Fruit fly (Drosophila melanogaster) whole organism, embryonic: ENCODE measurements around the gene Ir93a.

Experiments used
- Abd-B ChIP-seq: fragments of 200-800 bp; sonication (Bioruptor generic); optimal IDR thresholded peaks from 2 replicates; lab custom pipeline; 2018; ENCODE audit warnings: missing biosample characterization, mild to moderate bottlenecking, missing genetic modification characterization, moderate library complexity
- Adf1 ChIP-seq: fragments of 200-800 bp; sonication (Bioruptor generic); IDR thresholded peaks from 2 replicates; pipeline ENCODE4 v1.3.6; 2022; ENCODE audit warnings: missing biosample characterization, missing genetic modification characterization
- Aef1 ChIP-seq: fragments of 200-800 bp; sonication (Bioruptor generic); IDR thresholded peaks from 3 replicates; pipeline ENCODE4 v1.3.6; 2022; ENCODE audit warnings: missing biosample characterization, missing genetic modification characterization
- Asciz ChIP-seq: fragments of 200-800 bp; sonication (Bioruptor generic); optimal IDR thresholded peaks from 2 replicates; lab custom pipeline; 2017; ENCODE audit warnings: missing biosample characterization, mild to moderate bottlenecking, missing genetic modification characterization, missing genetic modification reagents
- CG10267 ChIP-seq: fragments of 200-800 bp; sonication (Bioruptor generic); optimal IDR thresholded peaks from 2 replicates; lab custom pipeline; 2018; ENCODE audit warnings: missing biosample characterization, mild to moderate bottlenecking, missing genetic modification characterization, moderate library complexity
- CG10543 ChIP-seq: fragments of 200-800 bp; sonication (Bioruptor generic); optimal IDR thresholded peaks from 3 replicates; lab custom pipeline; 2017; ENCODE audit warnings: missing biosample characterization, mild to moderate bottlenecking, missing genetic modification characterization, moderate library complexity
- CG12236 ChIP-seq: fragments of 200-800 bp; sonication (Bioruptor generic); optimal IDR thresholded peaks from 2 replicates; lab custom pipeline; 2016; ENCODE audit warnings: missing biosample characterization, missing genetic modification characterization
- CG12769 ChIP-seq: fragments of 200-800 bp; sonication (Bioruptor generic); optimal IDR thresholded peaks from 2 replicates; lab custom pipeline; 2019; ENCODE audit warnings: missing biosample characterization, mild to moderate bottlenecking, missing genetic modification characterization, moderate library complexity
- CG13296 ChIP-seq: fragments of 200-800 bp; sonication (Bioruptor generic); optimal IDR thresholded peaks from 3 replicates; lab custom pipeline; 2018; ENCODE audit warnings: missing biosample characterization, mild to moderate bottlenecking, missing genetic modification characterization
- CG17361 ChIP-seq: fragments of 200-800 bp; sonication (Bioruptor generic); IDR thresholded peaks from 3 replicates; pipeline ENCODE4 v1.3.6; 2022; ENCODE audit warnings: missing biosample characterization, missing genetic modification characterization
- CG18619 ChIP-seq: fragments of 200-800 bp; sonication (Bioruptor generic); optimal IDR thresholded peaks from 3 replicates; lab custom pipeline; 2017; ENCODE audit warnings: missing biosample characterization, mild to moderate bottlenecking, missing genetic modification characterization
- CG2199 ChIP-seq: fragments of 200-800 bp; sonication (Bioruptor generic); IDR thresholded peaks from 3 replicates; pipeline ENCODE4 v1.3.6; 2022; ENCODE audit warnings: missing biosample characterization, missing genetic modification characterization
- CG31365 ChIP-seq: fragments of 200-800 bp; sonication (Bioruptor generic); optimal IDR thresholded peaks from 2 replicates; lab custom pipeline; 2018; ENCODE audit warnings: missing biosample characterization, mild to moderate bottlenecking, missing genetic modification characterization
- CG4424 ChIP-seq: fragments of 200-800 bp; sonication (Bioruptor generic); optimal IDR thresholded peaks from 3 replicates; lab custom pipeline; 2016; ENCODE audit warnings: missing biosample characterization, missing genetic modification characterization
- CG8281 ChIP-seq: fragments of 200-800 bp; sonication (Bioruptor generic); optimal IDR thresholded peaks from 2 replicates; lab custom pipeline; 2018; ENCODE audit warnings: missing biosample characterization, mild to moderate bottlenecking, missing genetic modification characterization, moderate library complexity
- CG8765 ChIP-seq: fragments of 200-800 bp; sonication (Bioruptor generic); IDR thresholded peaks from 2 replicates; pipeline ENCODE4 v1.3.6; 2022; ENCODE audit warnings: missing biosample characterization, missing genetic modification characterization
- CG9215 ChIP-seq: fragments of 200-800 bp; sonication (Bioruptor generic); IDR thresholded peaks from 2 replicates; pipeline ENCODE4 v1.3.6; 2022; ENCODE audit warnings: missing biosample characterization, missing genetic modification characterization
- CG9437 ChIP-seq: fragments of 200-800 bp; sonication (Bioruptor generic); optimal IDR thresholded peaks from 2 replicates; lab custom pipeline; 2018; ENCODE audit warnings: missing biosample characterization, mild to moderate bottlenecking, missing genetic modification characterization
- CG9609 ChIP-seq: fragments of 200-800 bp; sonication (Bioruptor generic); optimal IDR thresholded peaks from 3 replicates; lab custom pipeline; 2016; ENCODE audit warnings: missing biosample characterization, missing genetic modification characterization
- Chrac-16 ChIP-seq: fragments of 200-800 bp; sonication (Bioruptor generic); optimal IDR thresholded peaks from 3 replicates; lab custom pipeline; 2016; ENCODE audit warnings: missing biosample characterization, missing genetic modification characterization
- Dfd ChIP-seq, 2 experiments: fragments of >200 bp; optimal IDR thresholded peaks; 2 replicates each; lab custom pipeline; 2017; ENCODE audit warnings: missing biosample characterization in 2 of 2, missing genetic modification characterization in 2 of 2
- Doc3 ChIP-seq: fragments of 200-800 bp; sonication (Bioruptor generic); IDR thresholded peaks from 3 replicates; pipeline ENCODE4 v1.3.6; 2022; ENCODE audit warnings: missing biosample characterization, missing genetic modification characterization; ENCODE audit not compliant: partially characterized antibody
- E2f2 ChIP-seq: fragments of 200-800 bp; sonication (Bioruptor generic); IDR thresholded peaks from 2 replicates; pipeline ENCODE4 v1.3.6; 2022; ENCODE audit warnings: missing biosample characterization, missing genetic modification characterization
- ERR ChIP-seq: fragments of 200-800 bp; sonication (Bioruptor generic); optimal IDR thresholded peaks from 2 replicates; lab custom pipeline; 2016; ENCODE audit warnings: missing biosample characterization, missing genetic modification characterization
- Eip74EF ChIP-seq, 2 experiments: fragments of 200-800 bp in 1 of 2; fragments of >200 bp in 1 of 2; sonication (Bioruptor generic) in 1 of 2; optimal IDR thresholded peaks; 2 replicates each; lab custom pipeline; 2017 to 2019; ENCODE audit warnings: missing biosample characterization in 2 of 2, missing genetic modification characterization in 2 of 2, mild to moderate bottlenecking in 1 of 2, moderate library complexity in 1 of 2
- Gug ChIP-seq: fragments of 200-800 bp; sonication (Bioruptor generic); IDR thresholded peaks from 4 replicates; pipeline ENCODE4 v1.3.6; 2022; ENCODE audit warnings: missing biosample characterization, missing genetic modification characterization
- MTF-1 ChIP-seq: fragments of 200-800 bp; sonication (Bioruptor generic); optimal IDR thresholded peaks from 2 replicates; lab custom pipeline; 2018; ENCODE audit warnings: missing biosample characterization, mild to moderate bottlenecking, missing genetic modification characterization, borderline replicate concordance
- Mes4 ChIP-seq: fragments of 200-800 bp; sonication (Bioruptor generic); optimal IDR thresholded peaks from 2 replicates; lab custom pipeline; 2016; ENCODE audit warnings: missing biosample characterization, missing genetic modification characterization
- Mrtf ChIP-seq: fragments of 200-800 bp; sonication (Bioruptor generic); IDR thresholded peaks from 3 replicates; pipeline ENCODE4 v1.3.6; 2022; ENCODE audit warnings: missing biosample characterization, missing genetic modification characterization
- Myb ChIP-seq: fragments of 200-800 bp; sonication (Bioruptor generic); optimal IDR thresholded peaks from 2 replicates; lab custom pipeline; 2016; ENCODE audit warnings: missing biosample characterization, missing genetic modification characterization
- PHDP ChIP-seq: fragments of 200-800 bp; sonication (Bioruptor generic); optimal IDR thresholded peaks from 3 replicates; lab custom pipeline; 2018; ENCODE audit warnings: missing biosample characterization, mild to moderate bottlenecking, missing genetic modification characterization, moderate library complexity
- Poxn ChIP-seq: fragments of 200-800 bp; sonication (Bioruptor generic); IDR thresholded peaks from 2 replicates; pipeline ENCODE4 v1.3.6; 2022; ENCODE audit warnings: missing biosample characterization, missing genetic modification characterization
- Vsx1 ChIP-seq: fragments of 200-800 bp; sonication (Bioruptor generic); optimal IDR thresholded peaks from 2 replicates; lab custom pipeline; 2017; ENCODE audit warnings: missing biosample characterization, mild to moderate bottlenecking, missing genetic modification characterization, missing genetic modification reagents
- ap ChIP-seq: fragments of 200-800 bp; sonication (Bioruptor generic); IDR thresholded peaks from 2 replicates; pipeline ENCODE4 v1.3.6; 2022; ENCODE audit warnings: missing biosample characterization, missing genetic modification characterization
- bsh ChIP-seq, 2 experiments: fragments of 200-800 bp; sonication (Bioruptor generic); optimal IDR thresholded peaks; 2 replicates each; lab custom pipeline; 2017 to 2018; ENCODE audit warnings: mild to moderate bottlenecking in 2 of 2, missing biosample characterization in 2 of 2, missing genetic modification characterization in 2 of 2, moderate library complexity in 1 of 2
- cg ChIP-seq: fragments of 200-800 bp; sonication (Bioruptor generic); optimal IDR thresholded peaks from 3 replicates; lab custom pipeline; 2019; ENCODE audit warnings: missing biosample characterization, mild to moderate bottlenecking, missing genetic modification characterization, moderate library complexity
- dm ChIP-seq: fragments of 200-800 bp; sonication (Bioruptor generic); optimal IDR thresholded peaks from 3 replicates; lab custom pipeline; 2016; ENCODE audit warnings: missing biosample characterization, missing genetic modification characterization
- ems ChIP-seq: fragments of 200-800 bp; sonication (Bioruptor generic); optimal IDR thresholded peaks from 3 replicates; lab custom pipeline; 2016; ENCODE audit warnings: missing biosample characterization, missing genetic modification characterization
- ewg ChIP-seq: fragments of 200-800 bp; sonication (Bioruptor generic); optimal IDR thresholded peaks from 3 replicates; lab custom pipeline; 2017; ENCODE audit warnings: mild to moderate bottlenecking, missing biosample characterization, missing genetic modification reagents, missing genetic modification characterization
- gfzf ChIP-seq: fragments of 200-800 bp; sonication (Bioruptor generic); optimal IDR thresholded peaks from 2 replicates; lab custom pipeline; 2016; ENCODE audit warnings: missing biosample characterization, mild to moderate bottlenecking, missing genetic modification characterization, moderate library complexity
- ind ChIP-seq: fragments of 200-800 bp; sonication (Bioruptor generic); optimal IDR thresholded peaks from 3 replicates; lab custom pipeline; 2016; ENCODE audit warnings: missing biosample characterization, missing genetic modification characterization
- klu ChIP-seq: fragments of 200-800 bp; sonication (Bioruptor generic); IDR thresholded peaks from 2 replicates; pipeline ENCODE4 v1.3.6; 2022; ENCODE audit warnings: missing biosample characterization, missing genetic modification characterization
- mam ChIP-seq: fragments of 200-800 bp; sonication (Bioruptor generic); optimal IDR thresholded peaks from 3 replicates; lab custom pipeline; 2016; ENCODE audit warnings: missing biosample characterization, missing genetic modification characterization
- oc ChIP-seq: fragments of 200-800 bp; sonication (Bioruptor generic); optimal IDR thresholded peaks from 2 replicates; lab custom pipeline; 2018; ENCODE audit warnings: missing biosample characterization, mild to moderate bottlenecking, missing genetic modification characterization, moderate library complexity
- otp ChIP-seq: fragments of 200-800 bp; sonication (Bioruptor generic); IDR thresholded peaks from 3 replicates; pipeline ENCODE4, ENCODE4 v1.3.6; 2022; ENCODE audit warnings: missing biosample characterization, missing genetic modification characterization
- pita ChIP-seq: fragments of 200-800 bp; sonication (Bioruptor generic); optimal IDR thresholded peaks from 2 replicates; lab custom pipeline; 2017; ENCODE audit warnings: missing biosample characterization, mild to moderate bottlenecking, missing genetic modification characterization
- pros ChIP-seq: fragments of 200-800 bp; sonication (Bioruptor generic); optimal IDR thresholded peaks from 3 replicates; lab custom pipeline; 2019; ENCODE audit warnings: missing biosample characterization, mild to moderate bottlenecking, missing genetic modification characterization, moderate library complexity
- sim ChIP-seq: fragments of 200-800 bp; sonication (Bioruptor generic); IDR thresholded peaks from 2 replicates; pipeline ENCODE4 v1.3.6; 2022; ENCODE audit warnings: missing biosample characterization, missing genetic modification characterization
- sob ChIP-seq: fragments of 200-800 bp; sonication (Bioruptor generic); IDR thresholded peaks from 2 replicates; pipeline ENCODE4 v1.3.6; 2022; ENCODE audit warnings: missing biosample characterization, missing genetic modification characterization
- tap ChIP-seq: fragments of 200-800 bp; optimal IDR thresholded peaks from 3 replicates; lab custom pipeline; 2019; ENCODE audit warnings: missing biosample characterization, mild to moderate bottlenecking, missing genetic modification characterization, moderate library complexity

The Ir93a gene

dm6 chr3R:20821815-20822375, 37.9 kb downstream of the Ir93a start, which contains the start of the genes CG17271 and RpS20 (continued):
- TF ChIP-seq mam (GFP tag; lab: Kevin White, UChicago) (peak; percentile 97), ind (GFP tag; lab: Kevin White, UChicago) (peak; percentile 95), ewg (GFP tag; lab: Kevin White, UChicago) (peak; percentile 89), CG10543 (GFP tag; lab: Kevin White, UChicago) (peak; percentile 93), Myb (peak; percentile 83), CG13296 (GFP tag; lab: Kevin White, UChicago) (peak; percentile 80), CG17361 (GFP tag; lab: Robert Waterston, UW) (peak; percentile 90), CG4424 (GFP tag; lab: Kevin White, UChicago) (peak; percentile 93), gfzf (GFP tag; lab: Kevin White, UChicago) (peak; percentile 93), CG8281 (tag; lab: Kevin White, UChicago) (peak; percentile 72), cg (peak; percentile 68), CG9215 (GFP tag; lab: Robert Waterston, UW) (peak; percentile 89), Abd-B (GFP tag; lab: Kevin White, UChicago) (peak; percentile 89), MTF-1 (GFP tag; lab: Kevin White, UChicago) (no peak), Mrtf (GFP tag; lab: Robert Waterston, UW) (peak; percentile 78), CG8765 (peak; percentile 81), PHDP (tag; lab: Kevin White, UChicago) (peak; percentile 88), Aef1 (peak; percentile 88), oc (tag; lab: Kevin White, UChicago) (peak; percentile 75), otp (peak; percentile 92), CG2199 (GFP tag; lab: Robert Waterston, UW) (peak; percentile 62), E2f2 (GFP tag; lab: Robert Waterston, UW) (peak; percentile 73), dm (peak; percentile 93), CG31365 (peak; percentile 52), ems (GFP tag; lab: Kevin White, UChicago) (peak; percentile 94), Dfd (GFP tag; optimal IDR thresholded peaks at IDR 0.05; lab: Kevin White, UChicago) (no peak), tap (tag; lab: Kevin White, UChicago) (peak; percentile 26), CG12769 (peak; percentile 93), CG9609 (GFP tag; lab: Kevin White, UChicago) (peak; percentile 94), CG9437 (GFP tag; lab: Kevin White, UChicago) (peak; percentile 69), pita (GFP tag; lab: Kevin White, UChicago) (no peak), Poxn (GFP tag; lab: Robert Waterston, UW) (peak; percentile 64), Vsx1 (GFP tag; lab: Kevin White, UChicago) (peak; percentile 30), bsh (GFP tag; optimal IDR thresholded peaks at IDR 0.05; lab: Kevin White, UChicago) (peak in 1 of 2 experiments; percentile 86), CG18619 (GFP tag; lab: Kevin White, UChicago) (peak; percentile 87), Doc3 (GFP tag; lab: Robert Waterston, UW) (no peak), ap (GFP tag; lab: Robert Waterston, UW) (peak; percentile 81), Mes4 (GFP tag; lab: Kevin White, UChicago) (peak; percentile 94), Adf1 (peak; percentile 63), ERR (GFP tag; lab: Kevin White, UChicago) (peak; percentile 91), Eip74EF (GFP tag; optimal IDR thresholded peaks at IDR 0.05; lab: Kevin White, UChicago) (peak in 1 of 2 experiments; percentile 68), Asciz (peak; percentile 72), klu (peak; percentile 82), Chrac-16 (peak; percentile 93), CG12236 (GFP tag; lab: Kevin White, UChicago) (peak; percentile 72), pros (GFP tag; lab: Kevin White, UChicago) (no peak), CG10267 (tag; lab: Kevin White, UChicago) (peak; percentile 88), sob (GFP tag; lab: Robert Waterston, UW) (peak; percentile 92), sim (GFP tag; lab: Robert Waterston, UW) (peak; percentile 63), Gug (GFP tag; lab: Robert Waterston, UW) (peak; percentile 91)
